Worm (Caenorhabditis elegans): ENCODE measurements around the gene W03B1.5.

- TF ChIP-seq nhr-11 (tag; optimal IDR thresholded peaks at IDR 0.05) (no peak), fkh-6 (tag; optimal IDR thresholded peaks at IDR 0.05) (no peak), pqm-1 (tag; optimal IDR thresholded peaks at IDR 0.05) (no peak), nfya-1 (tag; optimal IDR thresholded peaks at IDR 0.05) (no peak), pha-4 (tag; optimal IDR thresholded peaks at IDR 0.05) (no peak), hlh-30 (tag; optimal IDR thresholded peaks at IDR 0.05; ENCODE audit: insufficient read depth) (no peak), syd-9 (tag; optimal IDR thresholded peaks at IDR 0.05) (no peak)
Observed at ce11 chrIV:4359653-4360052, 11.4 kb downstream of the W03B1.5 start, which contains the start of gene F55F10.3.

Data from whole organism, late embryonic.